Worm (Caenorhabditis elegans): Measurements from ENCODE around the gene pqn-29.

ce11 chrIII:4628165-4628564 is 18.0 kb downstream of the pqn-29 start, which contains the start of gene clec-151:
- TF ChIP-seq F13H6.1 (tag; optimal IDR thresholded peaks at IDR 0.05) (no peak), lin-11 (tag; optimal IDR thresholded peaks at IDR 0.05) (no peak), pha-4 (tag; optimal IDR thresholded peaks at IDR 0.05) (no peak), sox-2 (GFP tag; IDR thresholded peaks at IDR 0.05) (no peak), pat-9 (tag; optimal IDR thresholded peaks at IDR 0.05) (no peak), fkh-10 (GFP tag; optimal IDR thresholded peaks at IDR 0.05) (no peak), ref-2 (tag; optimal IDR thresholded peaks at IDR 0.05) (no peak), ama-1 (optimal IDR thresholded peaks at IDR 0.05) (no peak), fkh-6 (tag; optimal IDR thresholded peaks at IDR 0.05) (no peak), rnt-1 (tag; optimal IDR thresholded peaks at IDR 0.05) (no peak), pqm-1 (tag; optimal IDR thresholded peaks at IDR 0.05) (no peak), ttx-3 (tag; optimal IDR thresholded peaks at IDR 0.05) (no peak), Y22D7AL.16 (tag; optimal IDR thresholded peaks at IDR 0.05) (no peak)
